Worm (Caenorhabditis elegans): ENCODE data around the gene msp-51.

DNA sequence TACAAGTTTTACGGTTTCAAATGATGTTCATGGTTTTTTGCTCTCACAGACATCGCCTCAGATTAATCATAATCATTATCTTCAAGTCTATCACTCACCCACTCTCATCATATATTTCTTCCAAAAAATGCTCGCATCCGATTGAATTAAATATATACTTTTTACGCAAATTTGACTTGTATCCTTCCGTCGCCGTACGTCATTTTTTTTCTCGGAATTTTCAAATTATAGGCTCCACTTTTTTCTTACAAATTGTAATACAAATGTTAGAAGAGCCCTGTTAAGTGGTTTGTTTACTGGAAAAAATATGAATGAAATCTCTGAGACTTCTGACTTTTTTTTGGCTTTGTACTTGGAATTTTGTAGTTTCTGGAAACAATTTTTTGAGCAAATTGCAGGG is 8.0 kb downstream of the msp-51 start:
- TF ChIP-seq ces-1 (GFP tag; optimal IDR thresholded peaks at IDR 0.05) = no peak
- no peak for TF ChIP-seq unc-62 (GFP tag; optimal IDR thresholded peaks at IDR 0.05)
- TF ChIP-seq pha-4 (tag; optimal IDR thresholded peaks at IDR 0.05) = no peak
